Worm (Caenorhabditis elegans) whole organism, L2 larva: ENCODE results near the gene T16A1.2.
A peak's percentile ranks its signal among the peaks of the same experiment; 100 is the strongest.
"Not testable (repeated sequence)": the region's sequence is repeated elsewhere in the genome, so short reads cannot be mapped to it uniquely, and the experiment has no call there.

ENCODE experiments used
- C34F6.9 ChIP-seq: fragments of 150-350 bp; optimal IDR thresholded peaks from 2 replicates; lab custom pipeline; 2014; ENCODE audit warnings: missing biosample characterization, missing genetic modification characterization
- F13H6.1 ChIP-seq: sonication (generic microtip); optimal IDR thresholded peaks from 2 replicates; lab custom pipeline; 2016; ENCODE audit warnings: missing genetic modification characterization, missing compliant biosample characterization
- Y55F3AM.14 ChIP-seq: fragments of 200-800 bp; sonication (Bioruptor generic); optimal IDR thresholded peaks from 2 replicates; lab custom pipeline; 2018; ENCODE audit warnings: mild to moderate bottlenecking, missing genetic modification characterization, missing compliant biosample characterization
- ZK546.5 ChIP-seq: sonication (generic microtip); optimal IDR thresholded peaks from 2 replicates; lab custom pipeline; 2017; ENCODE audit warnings: missing biosample characterization, missing genetic modification characterization
- crh-2 ChIP-seq: sonication (generic microtip); optimal IDR thresholded peaks from 2 replicates; lab custom pipeline; 2017; ENCODE audit warnings: missing biosample characterization, missing genetic modification characterization
- dmd-4 ChIP-seq: sonication (generic microtip); optimal IDR thresholded peaks from 2 replicates; lab custom pipeline; 2017; ENCODE audit warnings: missing biosample characterization, missing genetic modification characterization
- egl-27 ChIP-seq: sonication (generic microtip); optimal IDR thresholded peaks from 3 replicates; lab custom pipeline; 2017; ENCODE audit warnings: missing biosample characterization, missing genetic modification reagents, missing genetic modification characterization
- elt-1 ChIP-seq: fragments of 150-350 bp; optimal IDR thresholded peaks from 2 replicates; lab custom pipeline; 2014; ENCODE audit warnings: missing biosample characterization, missing genetic modification characterization
- gmeb-1 ChIP-seq: fragments of 150-350 bp; optimal IDR thresholded peaks from 2 replicates; lab custom pipeline; 2014; ENCODE audit warnings: missing biosample characterization, missing genetic modification characterization
- lin-11 ChIP-seq: fragments of 150-350 bp; sonication (generic microtip); optimal IDR thresholded peaks from 2 replicates; lab custom pipeline; 2014; ENCODE audit warnings: missing biosample characterization, missing genetic modification characterization, inconsistent platforms, mixed read lengths
- lin-13 ChIP-seq: fragments of 150-350 bp; optimal IDR thresholded peaks from 2 replicates; lab custom pipeline; 2014; ENCODE audit warnings: missing biosample characterization, missing genetic modification reagents, missing genetic modification characterization
- lin-39 ChIP-seq: fragments of 150-350 bp; optimal IDR thresholded peaks from 2 replicates; lab custom pipeline; 2014; ENCODE audit warnings: missing biosample characterization, missing genetic modification reagents, missing genetic modification characterization
- lsy-2 ChIP-seq, 2 experiments: fragments of 150-350 bp in 1 of 2; sonication (generic microtip) in 1 of 2; optimal IDR thresholded peaks; 2 replicates each; lab custom pipeline; 2014 to 2017; ENCODE audit warnings: missing biosample characterization in 2 of 2, missing genetic modification characterization in 2 of 2
- mbf-1 ChIP-seq: sonication (generic microtip); optimal IDR thresholded peaks from 2 replicates; lab custom pipeline; 2017; ENCODE audit warnings: missing biosample characterization, missing genetic modification characterization
- mdl-1 ChIP-seq, 2 experiments: fragments of 150-350 bp in 1 of 2; sonication (generic microtip) in 1 of 2; optimal IDR thresholded peaks; 2 replicates each; lab custom pipeline; 2017; ENCODE audit warnings: missing biosample characterization in 2 of 2, missing genetic modification characterization in 2 of 2
- nhr-12 ChIP-seq: fragments of 150-350 bp; optimal IDR thresholded peaks from 2 replicates; lab custom pipeline; 2014; ENCODE audit warnings: missing biosample characterization, missing genetic modification characterization
- nhr-129 ChIP-seq: fragments of 150-350 bp; optimal IDR thresholded peaks from 2 replicates; lab custom pipeline; 2014; ENCODE audit warnings: missing biosample characterization, missing genetic modification characterization
- nhr-21 ChIP-seq: fragments of 150-350 bp; optimal IDR thresholded peaks from 2 replicates; lab custom pipeline; 2014; ENCODE audit warnings: missing biosample characterization, missing genetic modification characterization
- nhr-23 ChIP-seq: fragments of 150-350 bp; optimal IDR thresholded peaks from 2 replicates; lab custom pipeline; 2014; ENCODE audit warnings: missing biosample characterization, missing genetic modification reagents, missing genetic modification characterization
- nhr-25 ChIP-seq: fragments of 150-350 bp; sonication (generic microtip); optimal IDR thresholded peaks from 3 replicates; lab custom pipeline; 2014; ENCODE audit warnings: missing biosample characterization, missing genetic modification characterization
- nhr-6 ChIP-seq: fragments of 150-350 bp; optimal IDR thresholded peaks from 2 replicates; lab custom pipeline; 2014; ENCODE audit warnings: missing biosample characterization, missing genetic modification characterization
- skn-1 ChIP-seq: sonication (generic microtip); optimal IDR thresholded peaks from 2 replicates; lab custom pipeline; 2017; ENCODE audit warnings: missing biosample characterization, missing genetic modification characterization
- sma-3 ChIP-seq: sonication (generic microtip); optimal IDR thresholded peaks from 2 replicates; lab custom pipeline; 2016; ENCODE audit warnings: missing genetic modification reagents, missing genetic modification characterization, missing compliant biosample characterization
- sma-9 ChIP-seq, 2 experiments: fragments of 150-350 bp in 1 of 2; sonication (generic microtip) in 1 of 2; optimal IDR thresholded peaks; 2 replicates each; lab custom pipeline; 2014 to 2016; ENCODE audit warnings: missing genetic modification characterization in 2 of 2, mild to moderate bottlenecking in 1 of 2, missing biosample characterization in 1 of 2, missing compliant biosample characterization in 1 of 2, missing genetic modification reagents in 1 of 2, moderate library complexity in 1 of 2
- unc-39 ChIP-seq: fragments of 150-350 bp; optimal IDR thresholded peaks from 2 replicates; lab custom pipeline; 2014; ENCODE audit warnings: missing biosample characterization, missing genetic modification characterization
- unc-55 ChIP-seq: fragments of 150-350 bp; sonication (generic microtip); optimal IDR thresholded peaks from 3 replicates; lab custom pipeline; 2014; ENCODE audit warnings: missing biosample characterization, missing genetic modification reagents, missing genetic modification characterization
- unc-62 ChIP-seq: fragments of 150-350 bp; optimal IDR thresholded peaks from 2 replicates; lab custom pipeline; 2014; ENCODE audit warnings: missing biosample characterization, missing genetic modification reagents, missing genetic modification characterization
- zag-1 ChIP-seq: fragments of 150-350 bp; optimal IDR thresholded peaks from 2 replicates; lab custom pipeline; 2014; ENCODE audit warnings: missing biosample characterization, missing genetic modification characterization

The T16A1.2 gene

ce11 chrII:2094924-2095650 is at the start of gene T16A1.2:
TSS of gene T16A1.2 (plus strand) at chrII:2095600.
- no peak for TF ChIP-seq lin-39 (tag; lab: Kevin White, UChicago)
- TF ChIP-seq lin-11 (tag; lab: Kevin White, UChicago), result no peak
- no peak for TF ChIP-seq mdl-1 (tag; optimal IDR thresholded peaks at IDR 0.05; lab: Kevin White, UChicago)
- TF ChIP-seq ZK546.5, result no peak
- no peak for TF ChIP-seq nhr-25 (tag; lab: Kevin White, UChicago)
- TF ChIP-seq nhr-6 (tag; lab: Kevin White, UChicago), result no peak
- TF ChIP-seq elt-1 (tag; lab: Kevin White, UChicago), result no peak
- TF ChIP-seq C34F6.9, result no peak
- TF ChIP-seq egl-27 (tag; lab: Kevin White, UChicago), result no peak
- TF ChIP-seq nhr-23 (tag; lab: Kevin White, UChicago), result no peak
- TF ChIP-seq sma-3, result no peak
- no peak for TF ChIP-seq lsy-2 (tag; optimal IDR thresholded peaks at IDR 0.05; lab: Kevin White, UChicago)
- no peak for TF ChIP-seq nhr-21 (tag; lab: Kevin White, UChicago)
- no peak for TF ChIP-seq nhr-12 (tag; lab: Kevin White, UChicago)
- TF ChIP-seq lin-13 (GFP tag; lab: Kevin White, UChicago), result no peak

DNA sequence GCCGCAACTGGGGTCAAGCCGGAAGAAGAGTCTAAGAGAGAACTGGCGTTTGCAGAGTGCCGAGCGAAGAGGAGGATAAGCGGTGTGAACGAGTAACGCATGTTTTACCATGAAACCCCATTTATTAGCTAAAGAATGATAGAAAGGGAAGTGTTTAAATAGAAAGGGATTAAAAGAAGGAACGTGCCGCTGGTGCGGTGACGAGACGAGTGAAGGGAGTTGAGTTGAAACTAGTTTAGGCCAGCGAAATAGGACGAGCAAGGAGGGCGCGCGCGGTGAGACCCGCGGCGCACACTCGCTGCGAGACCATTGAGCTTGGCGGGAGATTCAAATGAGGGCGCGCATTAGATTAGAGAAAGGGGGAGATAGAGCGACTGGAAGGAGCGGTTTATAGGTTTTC is 48.8 kb upstream of the T16A1.2 start, which contains the start of gene math-1:
TSS of gene math-1 (minus strand) at position 101 of the 400 bp plus-strand sequence.
- not testable (repeated sequence) for TF ChIP-seq mdl-1 (tag; optimal IDR thresholded peaks at IDR 0.05; lab: Kevin White, UChicago); crh-2 (tag; lab: Kevin White, UChicago); unc-39 (tag; lab: Kevin White, UChicago)
- TF ChIP-seq, all 48 proteins: peak for 0; not testable (repeated sequence) for 48

ce11 chrII:2051372-2051771 is 44.0 kb upstream of the T16A1.2 start, which contains the start of gene fbxb-35:
TSS of gene fbxb-35 (plus strand) at chrII:2051672.
- TF ChIP-seq unc-62 (GFP tag; lab: Kevin White, UChicago), result no peak
- no peak for TF ChIP-seq dmd-4 (tag; lab: Kevin White, UChicago)
- TF ChIP-seq gmeb-1 (tag; lab: Kevin White, UChicago), result no peak
- no peak for TF ChIP-seq crh-2 (tag; lab: Kevin White, UChicago)
- no peak for TF ChIP-seq nhr-129 (tag; lab: Kevin White, UChicago)
- no peak for TF ChIP-seq F13H6.1 (tag; lab: Kevin White, UChicago)
- TF ChIP-seq nhr-25 (tag; lab: Kevin White, UChicago), result no peak
- TF ChIP-seq unc-55 (GFP tag; lab: Kevin White, UChicago), result no peak
- TF ChIP-seq mbf-1, result no peak
- TF ChIP-seq Y55F3AM.14 (GFP tag; lab: Kevin White, UChicago), result no peak
- TF ChIP-seq sma-3, result no peak

- peak; percentile 37 for TF ChIP-seq sma-3
- TF ChIP-seq nhr-21 (tag; lab: Kevin White, UChicago), result peak; percentile 15
- peak; percentile 73 for TF ChIP-seq lin-13 (GFP tag; lab: Kevin White, UChicago)
- no peak for TF ChIP-seq zag-1 (tag; lab: Kevin White, UChicago)
- peak; percentile 56 for TF ChIP-seq gmeb-1 (tag; lab: Kevin White, UChicago)
- peak; percentile 91 to 97 for TF ChIP-seq lsy-2 (tag; optimal IDR thresholded peaks at IDR 0.05; lab: Kevin White, UChicago)
- no peak for TF ChIP-seq C34F6.9
- TF ChIP-seq ZK546.5, result no peak
- peak; percentile 54 for TF ChIP-seq F13H6.1 (tag; lab: Kevin White, UChicago)
- no peak for TF ChIP-seq unc-62 (GFP tag; lab: Kevin White, UChicago)
- no peak for TF ChIP-seq skn-1
- TF ChIP-seq lin-11 (tag; lab: Kevin White, UChicago), result peak; percentile 30
- TF ChIP-seq crh-2 (tag; lab: Kevin White, UChicago), result peak; percentile 5
- peak; percentile 68 for TF ChIP-seq unc-55 (GFP tag; lab: Kevin White, UChicago)
- TF ChIP-seq nhr-129 (tag; lab: Kevin White, UChicago), result peak; percentile 12
- TF ChIP-seq, all 48 proteins: peak for 10
Measured at ce11 chrII:2058985-2059384, 36.4 kb upstream of the T16A1.2 start, which contains the start of gene F07E5.5. TSS of gene F07E5.5 (minus strand) at chrII:2059070.

DNA sequence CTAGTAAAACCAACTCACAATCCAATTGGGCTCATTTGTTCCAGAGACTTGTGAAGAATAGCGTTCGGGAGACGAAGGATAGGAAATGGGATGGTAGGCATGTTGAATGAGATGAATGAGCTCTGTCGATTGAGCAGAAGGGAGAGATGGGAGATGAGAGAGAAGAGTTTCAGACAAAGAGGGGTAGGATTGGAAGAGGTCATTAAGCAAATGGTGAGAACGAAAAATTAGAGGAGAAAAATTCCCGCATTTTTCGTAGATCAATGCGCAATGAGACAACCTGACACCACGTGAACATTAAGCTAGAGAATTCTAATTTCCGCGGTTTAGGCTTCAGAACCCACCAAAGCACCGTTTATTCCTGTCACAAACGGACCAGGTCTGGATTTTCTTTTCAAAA is 31.4 kb upstream of the T16A1.2 start, which contains the start of gene F07E5.13:
TSS of gene F07E5.13 (minus strand) at position 101 of the 400 bp plus-strand sequence.
- TF ChIP-seq nhr-6 (tag; lab: Kevin White, UChicago) (no peak), sma-9 (GFP tag; optimal IDR thresholded peaks at IDR 0.05; lab: Kevin White, UChicago) (no peak), sma-9 (tag; optimal IDR thresholded peaks at IDR 0.05; lab: Kevin White, UChicago) (no peak)
